Worm (Caenorhabditis elegans): ENCODE results near the gene M70.2.

- TF ChIP-seq ztf-16 (tag; optimal IDR thresholded peaks at IDR 0.05) = no peak
- no peak for TF ChIP-seq gmeb-2 (tag; optimal IDR thresholded peaks at IDR 0.05)
- no peak for TF ChIP-seq nfya-1 (tag; optimal IDR thresholded peaks at IDR 0.05)
- no peak for TF ChIP-seq pha-4 (tag; optimal IDR thresholded peaks at IDR 0.05)
- no peak for TF ChIP-seq nhr-11 (tag; optimal IDR thresholded peaks at IDR 0.05)
- no peak for TF ChIP-seq hlh-8 (tag; optimal IDR thresholded peaks at IDR 0.05)
- TF ChIP-seq sdc-2 (tag; optimal IDR thresholded peaks at IDR 0.05) = no peak
- TF ChIP-seq ama-1 (optimal IDR thresholded peaks at IDR 0.05) = no peak
Measured at ce11 chrIV:2220896-2221295, 21.9 kb upstream of the M70.2 start.
